Worm (Caenorhabditis elegans) whole organism, L1 larva: Measurements from ENCODE around the gene W10C6.2.

Source experiments
- C34B4.2 ChIP-seq: sonication (generic microtip); optimal IDR thresholded peaks from 2 replicates; lab custom pipeline; 2017; ENCODE audit warnings: mild to moderate bottlenecking, missing genetic modification characterization, missing compliant biosample characterization
- alr-1 ChIP-seq: fragments of 200-800 bp; sonication (Bioruptor generic); optimal IDR thresholded peaks from 2 replicates; lab custom pipeline; 2018; ENCODE audit warnings: borderline replicate concordance, mild to moderate bottlenecking, missing genetic modification characterization, missing compliant biosample characterization
- ceh-82 ChIP-seq, 3 experiments: fragments of 150-350 bp in 1 of 3; sonication (generic microtip) in 2 of 3; optimal IDR thresholded peaks; 2 replicates each; lab custom pipeline; 2014 to 2017; ENCODE audit warnings: missing biosample characterization in 3 of 3, missing genetic modification characterization in 3 of 3
- ceh-88 ChIP-seq: fragments of 200-800 bp; sonication (Bioruptor generic); IDR thresholded peaks from 2 replicates; pipeline ENCODE4 v1.3.6; 2022; ENCODE audit warnings: missing genetic modification characterization, missing compliant biosample characterization
- ceh-90 ChIP-seq: sonication (generic microtip); optimal IDR thresholded peaks from 2 replicates; lab custom pipeline; 2016; ENCODE audit warnings: missing genetic modification characterization, missing compliant biosample characterization
- ces-1 ChIP-seq: fragments of 150-350 bp; optimal IDR thresholded peaks from 2 replicates; lab custom pipeline; 2014; ENCODE audit warnings: missing biosample characterization, missing genetic modification reagents, missing genetic modification characterization
- dpl-1 ChIP-seq, 3 experiments: fragments of 150-350 bp in 2 of 3; sonication (generic microtip) in 1 of 3; optimal IDR thresholded peaks; 2 replicates each; lab custom pipeline; 2014 to 2017; ENCODE audit warnings: missing biosample characterization in 3 of 3, missing genetic modification characterization in 3 of 3, missing genetic modification reagents in 3 of 3
- efl-1 ChIP-seq, 4 experiments: fragments of 150-350 bp; optimal IDR thresholded peaks in 3 of 4; peaks in 1 of 4; 1 replicate in 1 of 4; 2 replicates in 3 of 4; lab custom pipeline; 2014; ENCODE audit warnings: missing biosample characterization in 2 of 4, missing genetic modification characterization in 2 of 4, missing genetic modification reagents in 2 of 4
- efl-3 ChIP-seq: fragments of 200-800 bp; sonication (Bioruptor generic); optimal IDR thresholded peaks from 2 replicates; lab custom pipeline; 2018; ENCODE audit warnings: mild to moderate bottlenecking, missing genetic modification characterization, missing compliant biosample characterization
- elt-2 ChIP-seq: sonication (generic microtip); optimal IDR thresholded peaks from 2 replicates; lab custom pipeline; 2016; ENCODE audit warnings: missing genetic modification characterization, mild to moderate bottlenecking, inconsistent platforms, missing compliant biosample characterization, missing genetic modification reagents
- elt-3 ChIP-seq, 6 experiments: fragments of 150-350 bp in 1 of 6; sonication (generic microtip); optimal IDR thresholded peaks; 2 replicates each; lab custom pipeline; 2017 to 2018; ENCODE audit warnings: missing biosample characterization in 6 of 6, missing genetic modification characterization in 6 of 6, inconsistent platforms in 1 of 6
- ets-5 ChIP-seq: fragments of 200-800 bp; sonication (Bioruptor generic); IDR thresholded peaks from 2 replicates; pipeline ENCODE4 v1.3.6; 2022; ENCODE audit warnings: missing genetic modification characterization, missing compliant biosample characterization
- fkh-8 ChIP-seq: sonication (generic microtip); optimal IDR thresholded peaks from 2 replicates; lab custom pipeline; 2016; ENCODE audit warnings: mild to moderate bottlenecking, missing genetic modification characterization, missing compliant biosample characterization
- grh-1 ChIP-seq: fragments of 200-800 bp; sonication (Bioruptor generic); IDR thresholded peaks from 2 replicates; pipeline ENCODE4 v1.3.6; 2022; ENCODE audit warnings: missing genetic modification reagents, missing genetic modification characterization, missing compliant biosample characterization
- hlh-17 ChIP-seq: fragments of 200-800 bp; sonication (Bioruptor generic); optimal IDR thresholded peaks from 2 replicates; lab custom pipeline; 2018; ENCODE audit warnings: missing genetic modification characterization, mild to moderate bottlenecking, missing compliant biosample characterization, moderate library complexity, borderline replicate concordance
- irx-1 ChIP-seq: sonication (generic microtip); optimal IDR thresholded peaks from 2 replicates; lab custom pipeline; 2016; ENCODE audit warnings: missing genetic modification characterization, missing compliant biosample characterization
- isw-1 ChIP-seq: fragments of 200-800 bp; sonication (Bioruptor generic); IDR thresholded peaks from 2 replicates; pipeline ENCODE4 v1.3.6; 2022; ENCODE audit warnings: missing genetic modification characterization, missing compliant biosample characterization
- lin-14 ChIP-seq: fragments of 200-800 bp; sonication (Bioruptor generic); optimal IDR thresholded peaks from 2 replicates; lab custom pipeline; 2018; ENCODE audit warnings: mild to moderate bottlenecking, missing genetic modification characterization, moderate library complexity, missing compliant biosample characterization
- lin-15B ChIP-seq: fragments of 150-350 bp; sonication (generic microtip); optimal IDR thresholded peaks from 3 replicates; lab custom pipeline; 2014; ENCODE audit warnings: missing biosample characterization, missing genetic modification characterization
- lin-35 ChIP-seq, 2 experiments: fragments of 150-350 bp; optimal IDR thresholded peaks; 2 replicates each; lab custom pipeline; 2014; ENCODE audit warnings: missing biosample characterization in 2 of 2, missing genetic modification characterization in 2 of 2, missing genetic modification reagents in 2 of 2
- lin-39 ChIP-seq: fragments of 150-350 bp; optimal IDR thresholded peaks from 2 replicates; lab custom pipeline; 2014; ENCODE audit warnings: missing biosample characterization, missing genetic modification reagents, missing genetic modification characterization
- lir-3 ChIP-seq: sonication (generic microtip); optimal IDR thresholded peaks from 2 replicates; lab custom pipeline; 2016; ENCODE audit warnings: mild to moderate bottlenecking, missing genetic modification characterization, moderate library complexity, missing compliant biosample characterization; ENCODE audit not compliant: poor library complexity
- lsy-2 ChIP-seq, 2 experiments: fragments of 150-350 bp; optimal IDR thresholded peaks; 2 replicates each; lab custom pipeline; 2014; ENCODE audit warnings: missing biosample characterization in 2 of 2, missing genetic modification characterization in 2 of 2
- mab-9 ChIP-seq: fragments of 200-800 bp; sonication (Bioruptor generic); IDR thresholded peaks from 2 replicates; pipeline ENCODE4 v1.3.6; 2022; ENCODE audit warnings: missing genetic modification reagents, missing genetic modification characterization, missing compliant biosample characterization
- nhr-11 ChIP-seq: fragments of 150-350 bp; optimal IDR thresholded peaks from 2 replicates; lab custom pipeline; 2014; ENCODE audit warnings: missing biosample characterization, missing genetic modification characterization
- nhr-20 ChIP-seq: sonication (generic microtip); optimal IDR thresholded peaks from 2 replicates; lab custom pipeline; 2016; ENCODE audit warnings: mild to moderate bottlenecking, missing genetic modification characterization, missing compliant biosample characterization
- nhr-71 ChIP-seq: sonication (generic microtip); optimal IDR thresholded peaks from 2 replicates; lab custom pipeline; 2016; ENCODE audit warnings: mild to moderate bottlenecking, missing genetic modification characterization, moderate library complexity, missing compliant biosample characterization
- nhr-85 ChIP-seq: sonication (generic microtip); peaks from one replicate; lab custom pipeline; 2016; ENCODE audit warnings: missing genetic modification characterization, inconsistent platforms, missing compliant biosample characterization
- pag-3 ChIP-seq: sonication (generic microtip); optimal IDR thresholded peaks from 2 replicates; lab custom pipeline; 2017; ENCODE audit warnings: missing genetic modification characterization, mild to moderate bottlenecking, missing compliant biosample characterization, antibody characterized with exemption, borderline replicate concordance; ENCODE audit not compliant: insufficient read depth
- pax-3 ChIP-seq: fragments of 200-800 bp; sonication (Bioruptor generic); optimal IDR thresholded peaks from 2 replicates; lab custom pipeline; 2018; ENCODE audit warnings: mild to moderate bottlenecking, missing genetic modification characterization, moderate library complexity, missing compliant biosample characterization
- pqm-1 ChIP-seq: sonication (generic microtip); optimal IDR thresholded peaks from 3 replicates; lab custom pipeline; 2017; ENCODE audit warnings: missing biosample characterization, missing genetic modification characterization
- rnt-1 ChIP-seq: sonication (generic microtip); optimal IDR thresholded peaks from 2 replicates; lab custom pipeline; 2016; ENCODE audit warnings: mild to moderate bottlenecking, missing genetic modification characterization, moderate library complexity, missing compliant biosample characterization
- sox-4 ChIP-seq: sonication (generic microtip); optimal IDR thresholded peaks from 2 replicates; lab custom pipeline; 2016; ENCODE audit warnings: missing genetic modification characterization, missing compliant biosample characterization
- tlp-1 ChIP-seq: fragments of 150-350 bp; optimal IDR thresholded peaks from 2 replicates; lab custom pipeline; 2014; ENCODE audit warnings: missing biosample characterization, missing genetic modification characterization
- unc-98 ChIP-seq: fragments of 200-800 bp; sonication (Bioruptor generic); IDR thresholded peaks from 2 replicates; pipeline ENCODE4 v1.3.6; 2022; ENCODE audit warnings: missing genetic modification characterization, missing compliant biosample characterization
- vab-15 ChIP-seq: sonication (generic microtip); optimal IDR thresholded peaks from 2 replicates; lab custom pipeline; 2017; ENCODE audit warnings: missing genotype, mild to moderate bottlenecking, missing genetic modification characterization, missing compliant biosample characterization
- zag-1 ChIP-seq: fragments of 150-350 bp; optimal IDR thresholded peaks from 2 replicates; lab custom pipeline; 2014; ENCODE audit warnings: missing biosample characterization, missing genetic modification characterization
- ztf-4 ChIP-seq: fragments of 150-350 bp; optimal IDR thresholded peaks from 2 replicates; lab custom pipeline; 2014; ENCODE audit warnings: missing biosample characterization, missing genetic modification characterization

W10C6.2 gene

ce11 chrII:11156160-11156559, 34.5 kb upstream of the W10C6.2 start:
- TF ChIP-seq lin-39 (tag; lab: Kevin White, UChicago) (no peak), tlp-1 (tag; lab: Kevin White, UChicago) (no peak), pqm-1 (tag; lab: Kevin White, UChicago) (no peak), isw-1 (GFP tag; lab: Robert Waterston, UW) (no peak), ets-5 (GFP tag; lab: Robert Waterston, UW) (no peak), nhr-20 (no peak), vab-15 (tag; lab: Kevin White, UChicago) (no peak), ceh-82 (tag; optimal IDR thresholded peaks at IDR 0.05; lab: Kevin White, UChicago) (no peak), ces-1 (GFP tag; lab: Kevin White, UChicago) (no peak), grh-1 (no peak), hlh-17 (GFP tag; lab: Kevin White, UChicago) (no peak), efl-3 (GFP tag; lab: Kevin White, UChicago) (no peak), alr-1 (tag; lab: Kevin White, UChicago) (no peak), lin-15B (tag; lab: Kevin White, UChicago) (no peak), efl-1 (optimal IDR thresholded peaks at IDR 0.05; lab: Kevin White, UChicago) (no peak), efl-1 (GFP tag; optimal IDR thresholded peaks at IDR 0.05 in 1 of 2; lab: Kevin White, UChicago) (peak in 1 of 2 experiments; percentile 11), elt-3 (tag; optimal IDR thresholded peaks at IDR 0.05; lab: Kevin White, UChicago) (no peak), pag-3 (tag; lab: Kevin White, UChicago) (no peak), lin-14 (GFP tag; lab: Kevin White, UChicago) (no peak), lir-3 (tag; lab: Kevin White, UChicago) (no peak), C34B4.2 (tag; lab: Kevin White, UChicago) (no peak), lsy-2 (tag; optimal IDR thresholded peaks at IDR 0.05; lab: Kevin White, UChicago) (no peak), fkh-8 (tag; lab: Kevin White, UChicago) (no peak), lin-35 (GFP tag; optimal IDR thresholded peaks at IDR 0.05; lab: Kevin White, UChicago) (peak in 1 of 2 experiments; percentile 17), rnt-1 (no peak), elt-2 (tag; lab: Kevin White, UChicago) (peak; percentile 68), pax-3 (tag; lab: Kevin White, UChicago) (no peak)

ce11 chrII:11155400-11155799, 33.7 kb upstream of the W10C6.2 start:
- TF ChIP-seq ceh-90 (tag; lab: Kevin White, UChicago) (no peak), irx-1 (no peak), pax-3 (tag; lab: Kevin White, UChicago) (no peak), zag-1 (tag; lab: Kevin White, UChicago) (no peak), rnt-1 (no peak), dpl-1 (GFP tag; optimal IDR thresholded peaks at IDR 0.05; lab: Kevin White, UChicago) (no peak), ceh-88 (GFP tag; lab: Robert Waterston, UW) (no peak), ces-1 (GFP tag; lab: Kevin White, UChicago) (no peak), nhr-11 (tag; lab: Kevin White, UChicago) (no peak), unc-98 (GFP tag; lab: Robert Waterston, UW) (no peak), tlp-1 (tag; lab: Kevin White, UChicago) (no peak), C34B4.2 (tag; lab: Kevin White, UChicago) (no peak), elt-3 (tag; optimal IDR thresholded peaks at IDR 0.05; lab: Kevin White, UChicago) (no peak), sox-4 (tag; lab: Kevin White, UChicago) (no peak), nhr-85 (tag; lab: Kevin White, UChicago) (no peak), ets-5 (GFP tag; lab: Robert Waterston, UW) (no peak), isw-1 (GFP tag; lab: Robert Waterston, UW) (no peak), ztf-4 (tag; lab: Kevin White, UChicago) (no peak)

ce11 chrII:11154957-11155356, 33.3 kb upstream of the W10C6.2 start:
- TF ChIP-seq nhr-71 (tag; lab: Kevin White, UChicago) (no peak), elt-2 (tag; lab: Kevin White, UChicago) (peak; percentile 12), mab-9 (GFP tag; lab: Robert Waterston, UW) (no peak)
